Fruit fly (Drosophila melanogaster) whole organism, larva: ENCODE data around the gene Cdk12.

Experiments
- noc ChIP-seq: fragments of 200-800 bp; sonication (Bioruptor generic); optimal IDR thresholded peaks from 3 replicates; lab custom pipeline; 2019; ENCODE audit warnings: missing biosample characterization, mild to moderate bottlenecking, missing genetic modification characterization, moderate library complexity

Cdk12 gene

DNA sequence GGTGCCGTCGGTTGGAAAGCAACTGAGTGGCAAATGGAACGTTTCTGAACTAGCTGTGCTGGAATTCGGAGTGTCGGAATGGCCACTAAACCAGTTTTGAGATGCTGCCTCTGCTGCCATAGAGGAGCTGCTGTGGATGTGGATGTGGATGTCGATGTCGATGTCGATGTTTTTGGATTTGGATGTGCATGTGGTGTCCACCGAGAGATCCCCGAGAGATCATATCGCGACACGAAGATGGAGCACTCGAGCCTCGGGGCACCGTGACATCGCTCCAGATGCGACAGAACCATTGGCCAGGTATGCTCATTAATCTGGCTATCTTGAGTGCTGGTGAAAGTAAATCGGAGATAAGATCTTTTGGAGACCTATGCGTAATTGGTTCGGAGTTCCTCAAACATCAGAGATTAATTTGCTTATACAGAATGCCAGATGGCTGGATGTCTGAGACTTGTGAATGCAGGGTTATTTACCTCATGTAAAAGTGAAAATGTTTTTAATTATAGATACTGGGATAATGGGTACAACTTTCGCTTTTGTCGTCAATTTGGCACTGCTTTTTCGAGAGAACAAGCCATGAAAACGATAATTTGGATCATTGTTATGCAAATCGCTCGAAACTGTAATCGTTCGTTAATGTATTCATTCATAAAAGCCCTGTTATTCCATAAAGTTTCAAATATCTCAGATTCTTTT, 42.2 kb downstream of the Cdk12 start, which contains the start of gene CG7173:
Gene CG7173, minus strand, starts transcription at position 51 of the 696 bp plus-strand sequence.
- TF ChIP-seq noc (tag; lab: Kevin White, UChicago): no peak

DNA sequence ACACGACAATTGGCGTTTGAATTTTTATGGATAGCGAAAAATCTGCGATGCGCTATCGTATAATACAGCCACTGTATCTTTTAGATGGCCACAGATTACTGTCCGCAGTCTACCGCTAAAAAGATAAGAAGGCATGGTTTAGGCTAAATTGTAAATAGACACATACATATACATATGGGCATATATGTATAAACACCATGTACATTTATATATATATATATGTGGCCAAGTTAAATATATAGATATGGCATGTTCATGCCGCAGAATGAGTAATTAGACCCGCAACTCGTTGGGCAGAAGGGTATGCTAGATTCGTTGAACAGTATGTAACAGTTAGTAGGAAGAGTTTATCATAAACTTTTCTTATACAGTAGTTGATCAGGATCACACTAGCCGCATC, 46.0 kb downstream of the Cdk12 start, which contains the start of gene CapaR:
Gene CapaR, minus strand, starts transcription at position 101 of the 400 bp plus-strand sequence.
- no peak for TF ChIP-seq noc (tag; lab: Kevin White, UChicago)

- no peak for TF ChIP-seq noc (tag; lab: Kevin White, UChicago)
These were observed 49.0 kb downstream of the Cdk12 start, which contains the start of gene CG7634 for dm6 chr3L:21565126-21565525. CG7634 (plus strand) TSS chr3L:21565426.

dm6 chr3L:21568254-21568653, 52.1 kb downstream of the Cdk12 start:
- no peak for TF ChIP-seq noc (tag; lab: Kevin White, UChicago)

DNA sequence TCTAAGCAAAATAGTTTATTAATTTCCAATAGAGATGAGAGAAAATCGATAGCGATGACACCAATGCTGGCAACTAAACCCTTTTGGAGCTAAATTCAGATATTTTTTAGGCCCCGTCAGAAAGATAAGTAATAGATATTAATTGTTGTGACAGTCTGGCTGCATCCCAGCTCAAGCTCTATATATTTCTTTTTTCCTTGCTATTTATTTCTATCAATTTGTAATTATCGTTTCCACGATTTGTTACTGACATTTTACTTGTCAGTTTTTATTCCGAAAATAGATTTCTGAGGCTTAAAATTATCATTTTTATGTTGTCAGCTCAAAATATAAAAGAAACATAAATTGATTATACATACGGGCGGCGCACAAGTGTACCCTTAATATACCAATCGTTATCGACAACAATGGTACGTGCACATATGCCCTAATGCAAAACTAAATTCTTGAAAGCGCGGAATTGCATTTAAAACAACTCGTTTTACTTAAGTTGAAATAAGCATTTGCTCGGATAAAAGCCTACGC, 52.8 kb downstream of the Cdk12 start, which contains the start of the genes CRIF and SMC5:
Gene CRIF, minus strand, starts transcription at position 51 of the 525 bp plus-strand sequence.
Gene SMC5, plus strand, starts transcription at position 329 of the 525 bp plus-strand sequence.
- no peak for TF ChIP-seq noc (tag; lab: Kevin White, UChicago)
